Fruit fly (Drosophila melanogaster) whole organism, embryonic: ENCODE results near the gene Ire1.
A peak's percentile ranks its signal among the peaks of the same experiment; 100 is the strongest.

ENCODE experiments used
- Adf1 ChIP-seq: fragments of 200-800 bp; sonication (Bioruptor generic); IDR thresholded peaks from 2 replicates; pipeline ENCODE4 v1.3.6; 2022; ENCODE audit warnings: missing biosample characterization, missing genetic modification characterization
- Atf-2 ChIP-seq: fragments of 200-800 bp; sonication (Bioruptor generic); optimal IDR thresholded peaks from 2 replicates; lab custom pipeline; 2016; ENCODE audit warnings: missing biosample characterization, missing genetic modification characterization
- Bgb ChIP-seq: fragments of 200-800 bp; sonication (Bioruptor generic); IDR thresholded peaks from 2 replicates; pipeline ENCODE4 v1.3.6; 2022; ENCODE audit warnings: missing biosample characterization, missing genetic modification characterization; ENCODE audit not compliant: partially characterized antibody
- CG10267 ChIP-seq: fragments of 200-800 bp; sonication (Bioruptor generic); optimal IDR thresholded peaks from 2 replicates; lab custom pipeline; 2018; ENCODE audit warnings: missing biosample characterization, mild to moderate bottlenecking, missing genetic modification characterization, moderate library complexity
- CG11093 ChIP-seq: fragments of 200-800 bp; sonication (Bioruptor generic); IDR thresholded peaks from 3 replicates; pipeline ENCODE4 v1.3.6; 2022; ENCODE audit warnings: missing biosample characterization, missing genetic modification characterization
- CG11398 ChIP-seq: fragments of 200-800 bp; sonication (Bioruptor generic); optimal IDR thresholded peaks from 2 replicates; lab custom pipeline; 2016; ENCODE audit warnings: missing biosample characterization, missing genetic modification characterization
- CG12071 ChIP-seq: fragments of 200-800 bp; sonication (Bioruptor generic); optimal IDR thresholded peaks from 3 replicates; lab custom pipeline; 2018; ENCODE audit warnings: missing biosample characterization, mild to moderate bottlenecking, missing genetic modification characterization
- CG17328 ChIP-seq: fragments of 200-800 bp; sonication (Bioruptor generic); IDR thresholded peaks from 2 replicates; pipeline ENCODE4 v1.3.6; 2022; ENCODE audit warnings: missing biosample characterization, missing genetic modification characterization
- CG1792 ChIP-seq: fragments of 200-800 bp; sonication (Bioruptor generic); optimal IDR thresholded peaks from 2 replicates; lab custom pipeline; 2016; ENCODE audit warnings: missing biosample characterization, missing genetic modification characterization
- CG1832 ChIP-seq: fragments of 200-800 bp; sonication (Bioruptor generic); optimal IDR thresholded peaks from 2 replicates; lab custom pipeline; 2017; ENCODE audit warnings: missing biosample characterization, mild to moderate bottlenecking, missing genetic modification characterization, inconsistent platforms
- CG18619 ChIP-seq: fragments of 200-800 bp; sonication (Bioruptor generic); optimal IDR thresholded peaks from 3 replicates; lab custom pipeline; 2017; ENCODE audit warnings: missing biosample characterization, mild to moderate bottlenecking, missing genetic modification characterization
- CG31224 ChIP-seq: fragments of 200-800 bp; sonication (Bioruptor generic); IDR thresholded peaks from 2 replicates; pipeline ENCODE4 v1.3.6; 2022; ENCODE audit warnings: missing biosample characterization, missing genetic modification characterization
- CG3407 ChIP-seq: fragments of 200-800 bp; sonication (Bioruptor generic); optimal IDR thresholded peaks from 2 replicates; lab custom pipeline; 2018; ENCODE audit warnings: missing biosample characterization, mild to moderate bottlenecking, missing genetic modification characterization
- CG42726 ChIP-seq: fragments of 200-800 bp; sonication (Bioruptor generic); IDR thresholded peaks from 2 replicates; pipeline ENCODE4 v1.3.6; 2022; ENCODE audit warnings: missing biosample characterization, missing genetic modification characterization; ENCODE audit not compliant: partially characterized antibody
- CG5245 ChIP-seq: fragments of 200-800 bp; sonication (Bioruptor generic); optimal IDR thresholded peaks from 3 replicates; lab custom pipeline; 2016; ENCODE audit warnings: missing biosample characterization, missing genetic modification characterization
- CG6654 ChIP-seq: fragments of 200-800 bp; sonication (Bioruptor generic); optimal IDR thresholded peaks from 2 replicates; lab custom pipeline; 2017; ENCODE audit warnings: missing biosample characterization, mild to moderate bottlenecking, missing genetic modification characterization
- CG8089 ChIP-seq: fragments of 200-800 bp; sonication (Bioruptor generic); optimal IDR thresholded peaks from 3 replicates; lab custom pipeline; 2016; ENCODE audit warnings: missing biosample characterization, missing genetic modification characterization
- CG8359 ChIP-seq: fragments of 200-800 bp; sonication (Bioruptor generic); optimal IDR thresholded peaks from 2 replicates; lab custom pipeline; 2017; ENCODE audit warnings: missing biosample characterization, mild to moderate bottlenecking, missing genetic modification characterization, borderline replicate concordance
- Dip2 ChIP-seq: fragments of 200-800 bp; sonication (Bioruptor generic); IDR thresholded peaks from 2 replicates; pipeline ENCODE4 v1.3.6; 2022; ENCODE audit warnings: missing biosample characterization, missing genetic modification characterization
- Dip3 ChIP-seq: fragments of 200-800 bp; sonication (Bioruptor generic); optimal IDR thresholded peaks from 3 replicates; lab custom pipeline; 2016; ENCODE audit warnings: missing biosample characterization, missing genetic modification characterization
- Dp ChIP-seq: fragments of 200-800 bp; sonication (Bioruptor generic); optimal IDR thresholded peaks from 2 replicates; lab custom pipeline; 2018; ENCODE audit warnings: missing biosample characterization, mild to moderate bottlenecking, missing genetic modification characterization, moderate library complexity
- Gsc ChIP-seq: fragments of 200-800 bp; sonication (Bioruptor generic); IDR thresholded peaks from 2 replicates; pipeline ENCODE4 v1.3.6; 2022; ENCODE audit warnings: missing biosample characterization, missing genetic modification characterization
- HLH4C ChIP-seq: fragments of 200-800 bp; sonication (Bioruptor generic); IDR thresholded peaks from 3 replicates; pipeline ENCODE4 v1.3.6; 2022; ENCODE audit warnings: missing biosample characterization, missing genetic modification characterization; ENCODE audit not compliant: partially characterized antibody
- HLH54F ChIP-seq: fragments of 200-800 bp; sonication (Bioruptor generic); optimal IDR thresholded peaks from 3 replicates; lab custom pipeline; 2016; ENCODE audit warnings: missing biosample characterization, missing genetic modification characterization
- Hmr ChIP-seq: fragments of 200-800 bp; sonication (Bioruptor generic); optimal IDR thresholded peaks from 3 replicates; lab custom pipeline; 2017; ENCODE audit warnings: mild to moderate bottlenecking, missing biosample characterization, missing genetic modification reagents, missing genetic modification characterization
- Mad ChIP-seq: fragments of 200-800 bp; sonication (Bioruptor generic); optimal IDR thresholded peaks from 2 replicates; lab custom pipeline; 2016; ENCODE audit warnings: missing biosample characterization, missing genetic modification characterization
- Ptx1 ChIP-seq: fragments of 200-800 bp; sonication (Bioruptor generic); IDR thresholded peaks from 2 replicates; pipeline ENCODE4 v1.3.6; 2022; ENCODE audit warnings: missing biosample characterization, missing genetic modification characterization
- Sox100B ChIP-seq: fragments of 200-800 bp; sonication (Bioruptor generic); optimal IDR thresholded peaks from 3 replicates; lab custom pipeline; 2018; ENCODE audit warnings: missing biosample characterization, mild to moderate bottlenecking, missing genetic modification characterization
- Ssrp ChIP-seq: fragments of 200-800 bp; sonication (Bioruptor generic); optimal IDR thresholded peaks from 2 replicates; lab custom pipeline; 2018; ENCODE audit warnings: missing biosample characterization, mild to moderate bottlenecking, missing genetic modification characterization, moderate library complexity
- ash1 ChIP-seq: fragments of 200-800 bp; sonication (Bioruptor generic); optimal IDR thresholded peaks from 2 replicates; lab custom pipeline; 2018; ENCODE audit warnings: missing biosample characterization, mild to moderate bottlenecking, missing genetic modification characterization
- bbx ChIP-seq: fragments of 200-800 bp; sonication (Bioruptor generic); IDR thresholded peaks from 2 replicates; pipeline ENCODE4 v1.3.6; 2022; ENCODE audit warnings: missing biosample characterization, missing genetic modification characterization; ENCODE audit not compliant: partially characterized antibody
- bigmax ChIP-seq: fragments of 200-800 bp; sonication (Bioruptor generic); optimal IDR thresholded peaks from 2 replicates; lab custom pipeline; 2018; ENCODE audit warnings: missing biosample characterization, mild to moderate bottlenecking, missing genetic modification characterization
- cato ChIP-seq: fragments of 200-800 bp; sonication (Bioruptor generic); optimal IDR thresholded peaks from 2 replicates; lab custom pipeline; 2016; ENCODE audit warnings: missing biosample characterization, missing genetic modification characterization, borderline replicate concordance
- chif ChIP-seq, 2 experiments: fragments of 200-800 bp; sonication (Bioruptor generic); optimal IDR thresholded peaks; 3 replicates each; lab custom pipeline; 2016; ENCODE audit warnings: missing biosample characterization in 2 of 2, missing genetic modification characterization in 2 of 2
- crc ChIP-seq: fragments of 200-800 bp; sonication (Bioruptor generic); optimal IDR thresholded peaks from 2 replicates; lab custom pipeline; 2016; ENCODE audit warnings: missing biosample characterization, missing genetic modification characterization
- dysf ChIP-seq: fragments of 200-800 bp; sonication (Bioruptor generic); IDR thresholded peaks from 3 replicates; pipeline ENCODE4 v1.3.6; 2022; ENCODE audit warnings: missing biosample characterization, missing genetic modification characterization
- ftz-f1 ChIP-seq: fragments of 200-800 bp; sonication (Bioruptor generic); optimal IDR thresholded peaks from 2 replicates; lab custom pipeline; 2016; ENCODE audit warnings: missing biosample characterization, missing genetic modification characterization
- fu2 ChIP-seq: fragments of 200-800 bp; sonication (Bioruptor generic); optimal IDR thresholded peaks from 2 replicates; lab custom pipeline; 2016; ENCODE audit warnings: missing biosample characterization, missing genetic modification characterization
- jigr1 ChIP-seq: fragments of 200-800 bp; sonication (Bioruptor generic); IDR thresholded peaks from 3 replicates; pipeline ENCODE4 v1.3.6; 2022; ENCODE audit warnings: missing biosample characterization, missing genetic modification characterization
- lbe ChIP-seq: fragments of 200-800 bp; sonication (Bioruptor generic); optimal IDR thresholded peaks from 2 replicates; lab custom pipeline; 2016; ENCODE audit warnings: missing biosample characterization, mild to moderate bottlenecking, missing genetic modification characterization
- pan ChIP-seq, 4 experiments: fragments of >200 bp in 3 of 4; fragments of 200-800 bp in 1 of 4; sonication (Bioruptor generic) in 1 of 4; optimal IDR thresholded peaks in 3 of 4; IDR thresholded peaks in 1 of 4; 2 replicates each; pipeline versions ENCODE4 v1.3.6 to Lab custom; 2017 to 2022; ENCODE audit warnings: missing biosample characterization in 2 of 4, missing genetic modification characterization in 2 of 4, mixed read lengths in 1 of 4
- pb ChIP-seq: fragments of 200-800 bp; sonication (Bioruptor generic); optimal IDR thresholded peaks from 3 replicates; lab custom pipeline; 2016; ENCODE audit warnings: missing biosample characterization, missing genetic modification characterization
- pho ChIP-seq: fragments of 200-800 bp; sonication (Bioruptor generic); optimal IDR thresholded peaks from 2 replicates; lab custom pipeline; 2016; ENCODE audit warnings: missing biosample characterization, missing genetic modification characterization
- pzg ChIP-seq: fragments of 200-800 bp; sonication (Bioruptor generic); optimal IDR thresholded peaks from 3 replicates; lab custom pipeline; 2018; ENCODE audit warnings: missing biosample characterization, mild to moderate bottlenecking, missing genetic modification characterization, moderate library complexity
- shn ChIP-seq: fragments of 200-800 bp; sonication (Bioruptor generic); optimal IDR thresholded peaks from 3 replicates; lab custom pipeline; 2016; ENCODE audit warnings: missing biosample characterization, missing genetic modification characterization
- sim ChIP-seq: fragments of 200-800 bp; sonication (Bioruptor generic); IDR thresholded peaks from 2 replicates; pipeline ENCODE4 v1.3.6; 2022; ENCODE audit warnings: missing biosample characterization, missing genetic modification characterization
- sna ChIP-seq: fragments of 200-800 bp; sonication (Bioruptor generic); IDR thresholded peaks from 2 replicates; pipeline ENCODE4 v1.3.6; 2022; ENCODE audit warnings: missing biosample characterization, missing genetic modification characterization; ENCODE audit not compliant: partially characterized antibody
- sr ChIP-seq: fragments of 200-800 bp; sonication (Bioruptor generic); IDR thresholded peaks from 3 replicates; pipeline ENCODE4 v1.3.6; 2022; ENCODE audit warnings: missing biosample characterization, missing genetic modification characterization
- trh ChIP-seq: fragments of 200-800 bp; sonication (Bioruptor generic); optimal IDR thresholded peaks from 2 replicates; lab custom pipeline; 2016; ENCODE audit warnings: missing biosample characterization, missing genetic modification characterization
- tx ChIP-seq: fragments of 200-800 bp; sonication (Bioruptor generic); optimal IDR thresholded peaks from 2 replicates; lab custom pipeline; 2016; ENCODE audit warnings: missing biosample characterization, missing genetic modification characterization

Gene Ire1

dm6 chr3R:19889603-19890187 lies 28.6 kb upstream of the Ire1 start (continued):
- 0 out of 3 replicates have a peak, but pooled peaks have one; percentile 35 for TF ChIP-seq CG11093 (GFP tag; lab: Robert Waterston, UW)
- no peak for TF ChIP-seq Gsc (GFP tag; lab: Robert Waterston, UW)
- TF ChIP-seq Ssrp (tag; lab: Kevin White, UChicago) = peak; percentile 40
- TF ChIP-seq CG12071 = peak; percentile 33
- no peak for TF ChIP-seq lbe (GFP tag; lab: Kevin White, UChicago)
- no peak for TF ChIP-seq CG1792
- no peak for TF ChIP-seq pzg (GFP tag; lab: Kevin White, UChicago)
- no peak for TF ChIP-seq sna (GFP tag; lab: Robert Waterston, UW)
- TF ChIP-seq bbx = no peak
- TF ChIP-seq CG17328 (GFP tag; lab: Robert Waterston, UW) = 0 out of 2 replicates have a peak, but pooled peaks have one; percentile 14
- peak; percentile 39 for TF ChIP-seq CG8359 (GFP tag; lab: Kevin White, UChicago)
- TF ChIP-seq pan (optimal IDR thresholded peaks at IDR 0.05; lab: Kevin White, UChicago) = no peak
- TF ChIP-seq pan (GFP tag; optimal IDR thresholded peaks at IDR 0.05 in 1 of 2, IDR thresholded peaks at IDR 0.05 in 1 of 2) = no peak
- TF ChIP-seq CG31224 (GFP tag; lab: Robert Waterston, UW) = peak; percentile 61; the same call in 1 of the 2 replicates
- TF ChIP-seq CG1832 = no peak
- no peak for TF ChIP-seq Mad (GFP tag; lab: Kevin White, UChicago)
- peak; percentile 6 for TF ChIP-seq cato (GFP tag; lab: Kevin White, UChicago)
- TF ChIP-seq CG6654 (GFP tag; lab: Kevin White, UChicago) = peak; percentile 69
- no peak for TF ChIP-seq Bgb (GFP tag; lab: Robert Waterston, UW)
- peak; percentile 83 for TF ChIP-seq Sox100B (GFP tag; lab: Kevin White, UChicago)
- TF ChIP-seq bigmax (GFP tag; lab: Kevin White, UChicago) = no peak
- TF ChIP-seq HLH4C = no peak
- TF ChIP-seq pb (GFP tag; lab: Kevin White, UChicago) = no peak
- peak; percentile 4 for TF ChIP-seq HLH54F
- TF ChIP-seq CG8089 = no peak
- TF ChIP-seq tx (GFP tag; lab: Kevin White, UChicago) = no peak
- no peak for TF ChIP-seq crc
- TF ChIP-seq pho (GFP tag; lab: Kevin White, UChicago) = no peak
- TF ChIP-seq jigr1 = no peak
- peak; percentile 62 for TF ChIP-seq Ptx1
- TF ChIP-seq CG3407 (GFP tag; lab: Kevin White, UChicago) = no peak
- TF ChIP-seq Hmr (GFP tag; lab: Kevin White, UChicago) = peak; percentile 87
- no peak for TF ChIP-seq CG11398 (GFP tag; lab: Kevin White, UChicago)
- TF ChIP-seq chif (GFP tag; optimal IDR thresholded peaks at IDR 0.05; lab: Kevin White, UChicago) = no peak
- TF ChIP-seq ftz-f1 (GFP tag; lab: Kevin White, UChicago) = no peak
- TF ChIP-seq shn (GFP tag; lab: Kevin White, UChicago) = no peak
- TF ChIP-seq ash1 (GFP tag; lab: Kevin White, UChicago) = no peak
- peak; percentile 88 for TF ChIP-seq sr
- peak; percentile 16 for TF ChIP-seq CG5245 (GFP tag; lab: Kevin White, UChicago)
- TF ChIP-seq CG18619 (GFP tag; lab: Kevin White, UChicago) = peak; percentile 72
- TF ChIP-seq trh (GFP tag; lab: Kevin White, UChicago) = no peak
- no peak for TF ChIP-seq CG42726 (GFP tag; lab: Robert Waterston, UW)
- no peak for TF ChIP-seq Dip2 (GFP tag; lab: Robert Waterston, UW)
- peak; percentile 73 for TF ChIP-seq CG10267 (tag; lab: Kevin White, UChicago)
- 0 out of 2 replicates have a peak, but pooled peaks have one; percentile 6 for TF ChIP-seq sim (GFP tag; lab: Robert Waterston, UW)
- no peak for TF ChIP-seq Dp
- no peak for TF ChIP-seq Atf-2 (GFP tag; lab: Kevin White, UChicago)
- TF ChIP-seq Dip3 (GFP tag; lab: Kevin White, UChicago) = peak; percentile 17
- TF ChIP-seq Adf1 (GFP tag; lab: Robert Waterston, UW) = peak; percentile 95
- peak; percentile 79 for TF ChIP-seq dysf (GFP tag; lab: Robert Waterston, UW)
- TF ChIP-seq fu2 = no peak
